Worm (Caenorhabditis elegans) whole organism, mixed stage, embryonic: Measurements from ENCODE around the gene Y110A2AL.10.

Source experiments
- ceh-83 ChIP-seq: fragments of 200-800 bp; sonication (Bioruptor generic); optimal IDR thresholded peaks from 2 replicates; lab custom pipeline; 2018; ENCODE audit warnings: mild to moderate bottlenecking, missing genetic modification characterization, missing compliant biosample characterization
- lsy-2 ChIP-seq: fragments of 150-350 bp; optimal IDR thresholded peaks from 2 replicates; lab custom pipeline; 2014; ENCODE audit warnings: missing biosample characterization, missing genetic modification characterization
- mep-1 ChIP-seq: fragments of 150-350 bp; optimal IDR thresholded peaks from 2 replicates; lab custom pipeline; 2017; ENCODE audit warnings: missing biosample characterization, missing genetic modification reagents, missing genetic modification characterization, inconsistent platforms
- pha-4 ChIP-seq: fragments of 150-350 bp; optimal IDR thresholded peaks from 2 replicates; lab custom pipeline; 2018; ENCODE audit warnings: missing biosample characterization, missing genetic modification reagents, missing genetic modification characterization
- snpc-4 ChIP-seq: fragments of 150-350 bp; optimal IDR thresholded peaks from 2 replicates; lab custom pipeline; 2014; ENCODE audit warnings: missing biosample characterization, missing genetic modification characterization
- sptf-1 ChIP-seq: sonication (generic microtip); optimal IDR thresholded peaks from 2 replicates; lab custom pipeline; 2017; ENCODE audit warnings: mild to moderate bottlenecking, missing genetic modification characterization, moderate library complexity, missing compliant biosample characterization
- unc-62 ChIP-seq: fragments of 150-350 bp; optimal IDR thresholded peaks from 2 replicates; lab custom pipeline; 2014; ENCODE audit warnings: missing biosample characterization, missing genetic modification reagents, missing genetic modification characterization
- ztf-11 ChIP-seq: fragments of 150-350 bp; optimal IDR thresholded peaks from 2 replicates; lab custom pipeline; 2014; ENCODE audit warnings: missing biosample characterization, missing genetic modification characterization

DNA sequence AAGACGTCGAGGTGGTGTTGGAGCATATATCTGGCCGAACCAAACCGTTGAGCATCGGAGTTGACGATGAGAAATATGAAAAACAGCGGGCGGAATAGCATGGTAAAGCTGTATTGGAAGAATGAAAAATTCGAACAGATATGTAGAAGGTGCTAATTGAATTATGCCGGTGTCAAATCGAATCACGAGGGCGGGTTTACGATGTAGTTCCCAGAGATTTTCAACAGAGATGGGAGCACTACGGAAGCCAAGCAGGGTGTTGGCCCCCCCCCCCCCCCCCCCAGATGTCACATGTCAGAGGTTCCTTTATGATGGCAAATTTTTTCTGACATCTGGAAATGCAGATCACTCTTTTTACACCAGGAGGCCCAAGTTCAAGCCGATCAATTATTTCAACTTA, 28.6 kb downstream of the Y110A2AL.10 start, which contains the start of gene Y110A2AL.7:
- no peak for TF ChIP-seq pha-4 (tag; lab: Kevin White, UChicago)
- no peak for TF ChIP-seq mep-1
- no peak for TF ChIP-seq ceh-83
- no peak for TF ChIP-seq unc-62 (GFP tag; lab: Kevin White, UChicago)
- no peak for TF ChIP-seq lsy-2 (tag; lab: Kevin White, UChicago)
- no peak for TF ChIP-seq ztf-11
- TF ChIP-seq snpc-4 (tag; lab: Kevin White, UChicago): no peak
- TF ChIP-seq sptf-1: no peak
